Fruit fly (Drosophila melanogaster): ENCODE results near the gene Caf1-180.

The Caf1-180 gene

DNA sequence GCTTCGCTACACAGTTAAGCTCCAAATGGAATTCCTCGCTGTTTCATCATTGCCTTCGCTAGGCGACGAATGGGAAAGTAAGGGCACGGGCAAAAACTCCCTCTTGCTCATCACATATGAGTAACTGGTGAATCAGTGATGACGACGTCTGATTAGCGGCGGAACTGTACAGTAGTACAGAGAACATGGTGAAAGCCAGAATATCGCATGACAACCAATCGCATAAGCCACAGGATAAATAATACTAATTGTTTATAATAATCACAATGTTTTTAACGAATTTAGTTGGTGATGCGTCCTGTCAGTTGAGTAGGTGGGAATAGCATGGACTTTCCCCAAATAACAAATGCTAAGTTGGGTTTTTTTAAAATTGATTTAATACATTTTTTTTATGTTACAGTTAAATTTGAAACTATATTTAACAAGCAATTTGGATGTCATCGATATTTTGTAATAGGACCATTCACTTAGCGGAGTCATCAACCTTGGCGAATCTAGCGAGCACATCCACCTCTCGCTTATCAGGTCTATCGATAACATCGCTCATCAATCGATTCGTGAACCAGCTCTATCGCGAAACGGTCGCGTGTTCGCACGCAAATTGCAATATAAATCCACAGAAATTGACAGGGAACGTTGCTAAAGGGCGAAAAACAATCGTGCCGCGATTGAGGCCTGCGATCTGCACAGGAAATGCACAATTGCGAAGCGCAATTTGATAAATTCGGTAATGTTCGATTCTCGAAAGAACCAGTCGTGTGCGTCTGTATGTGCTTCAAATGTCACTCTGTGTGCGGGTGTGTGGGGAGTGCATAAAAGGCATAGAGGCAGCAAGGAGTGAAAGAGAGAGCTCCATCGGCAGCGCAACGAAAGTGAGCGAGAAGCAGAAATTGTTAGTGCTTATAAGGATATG is 45.8 kb downstream of the Caf1-180 start, which contains the start of the genes CG12112 and Trf4-1:
TSS of gene CG12112 (minus strand) at position 106 of the 913 bp plus-strand sequence.
TSS of gene Trf4-1 (plus strand) at position 236 of the 913 bp plus-strand sequence.
- TF ChIP-seq bab1 (GFP tag; optimal IDR thresholded peaks at IDR 0.05) (peak; percentile 26), ovo (GFP tag; optimal IDR thresholded peaks at IDR 0.05) (no peak), CG7101 (tag; optimal IDR thresholded peaks at IDR 0.05) (peak; percentile 17), Crg-1 (GFP tag; optimal IDR thresholded peaks at IDR 0.05) (peak; percentile 10), CG33017 (tag; optimal IDR thresholded peaks at IDR 0.05) (no peak), CG1620 (GFP tag; optimal IDR thresholded peaks at IDR 0.05) (peak; percentile 72), toe (GFP tag; optimal IDR thresholded peaks at IDR 0.05) (peak; percentile 50), tj (GFP tag; optimal IDR thresholded peaks at IDR 0.05) (no peak), CG5204 (GFP tag; optimal IDR thresholded peaks at IDR 0.05) (peak; percentile 47), Mnt (GFP tag; optimal IDR thresholded peaks at IDR 0.05) (peak; percentile 86), CG12768 (GFP tag; optimal IDR thresholded peaks at IDR 0.05) (no peak), CG14711 (tag; optimal IDR thresholded peaks at IDR 0.05) (peak; percentile 23), kay (GFP tag; ENCODE audit: borderline replicate concordance) (peak; percentile 94)

DNA sequence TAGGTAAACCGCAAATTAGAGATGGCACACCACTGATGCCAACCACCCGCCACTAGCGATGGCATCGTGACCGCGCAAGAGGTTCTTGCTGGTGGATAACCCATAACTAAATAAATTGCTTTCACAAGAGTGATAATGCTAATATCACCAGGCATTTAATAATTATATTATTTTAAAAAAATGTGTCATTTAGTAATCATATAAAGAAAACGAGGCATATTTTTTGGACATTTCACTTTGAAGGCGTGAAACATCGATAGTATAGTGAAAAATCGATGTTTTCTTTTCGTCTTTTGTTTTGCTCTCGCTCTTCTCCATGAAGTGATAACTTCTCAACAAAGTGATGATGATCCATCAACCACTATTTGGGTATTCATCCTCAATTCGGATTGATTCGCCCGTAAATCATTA is 47.3 kb downstream of the Caf1-180 start, which contains the start of gene IntS4:
TSS of gene IntS4 (minus strand) at position 20 of the 411 bp plus-strand sequence.
- TF ChIP-seq CG7045 (GFP tag; optimal IDR thresholded peaks at IDR 0.05): peak; percentile 28
- TF ChIP-seq CG7101 (tag; optimal IDR thresholded peaks at IDR 0.05): peak; percentile 82
- TF ChIP-seq pad (GFP tag; optimal IDR thresholded peaks at IDR 0.05): peak; percentile 68
- TF ChIP-seq cic (GFP tag; optimal IDR thresholded peaks at IDR 0.05): peak; percentile 20
- peak; percentile 74 for TF ChIP-seq ovo (GFP tag; optimal IDR thresholded peaks at IDR 0.05)
- TF ChIP-seq CG33017 (tag; optimal IDR thresholded peaks at IDR 0.05): peak; percentile 37
- TF ChIP-seq CG1620 (GFP tag; optimal IDR thresholded peaks at IDR 0.05): peak; percentile 80
- TF ChIP-seq CG11617 (GFP tag; optimal IDR thresholded peaks at IDR 0.05): peak; percentile 75
- TF ChIP-seq CG5204 (GFP tag; optimal IDR thresholded peaks at IDR 0.05): no peak
- TF ChIP-seq bab1 (GFP tag; optimal IDR thresholded peaks at IDR 0.05): peak; percentile 88
- peak; percentile 6 for TF ChIP-seq Clk (GFP tag; optimal IDR thresholded peaks at IDR 0.05)
- TF ChIP-seq tj (GFP tag; optimal IDR thresholded peaks at IDR 0.05): peak; percentile 59
- TF ChIP-seq CG14711 (tag; optimal IDR thresholded peaks at IDR 0.05): peak; percentile 77
- peak; percentile 90 for TF ChIP-seq Mnt (GFP tag; optimal IDR thresholded peaks at IDR 0.05)
- TF ChIP-seq cnc (optimal IDR thresholded peaks at IDR 0.05): no peak
- TF ChIP-seq toe (GFP tag; optimal IDR thresholded peaks at IDR 0.05): no peak
- peak; percentile 55 for TF ChIP-seq kay (GFP tag; ENCODE audit: borderline replicate concordance)
- TF ChIP-seq CG12768 (GFP tag; optimal IDR thresholded peaks at IDR 0.05): peak; percentile 52
- TF ChIP-seq Hr96 (GFP tag; optimal IDR thresholded peaks at IDR 0.05): no peak
- TF ChIP-seq Crg-1 (GFP tag; optimal IDR thresholded peaks at IDR 0.05): peak; percentile 79

DNA sequence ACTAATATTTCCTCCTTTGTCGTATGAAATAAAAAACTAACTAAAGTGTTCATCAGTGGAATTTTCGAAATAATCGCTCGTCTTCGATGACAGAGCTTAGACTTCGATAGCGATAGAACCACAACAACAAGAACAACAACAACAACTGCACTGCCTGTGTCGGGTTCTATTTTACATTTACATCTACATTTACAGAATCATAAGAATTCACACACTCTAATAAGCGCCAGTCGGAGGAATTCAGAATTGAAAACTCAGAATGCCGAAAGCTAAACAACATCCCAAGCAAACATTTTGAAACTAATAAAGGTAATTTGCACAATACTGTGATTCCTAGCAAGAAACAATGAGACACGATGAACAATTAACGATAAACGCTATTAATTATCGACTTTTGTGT is 51.8 kb downstream of the Caf1-180 start:
- TF ChIP-seq bab1 (GFP tag; optimal IDR thresholded peaks at IDR 0.05): no peak
- TF ChIP-seq Crg-1 (GFP tag; optimal IDR thresholded peaks at IDR 0.05): no peak
- no peak for TF ChIP-seq Hr96 (GFP tag; optimal IDR thresholded peaks at IDR 0.05)
- TF ChIP-seq CG5204 (GFP tag; optimal IDR thresholded peaks at IDR 0.05): no peak
- no peak for TF ChIP-seq CG1620 (GFP tag; optimal IDR thresholded peaks at IDR 0.05)
- no peak for TF ChIP-seq ovo (GFP tag; optimal IDR thresholded peaks at IDR 0.05)
- no peak for TF ChIP-seq CG7101 (tag; optimal IDR thresholded peaks at IDR 0.05)
- TF ChIP-seq CG14711 (tag; optimal IDR thresholded peaks at IDR 0.05): no peak
- TF ChIP-seq Mnt (GFP tag; optimal IDR thresholded peaks at IDR 0.05): no peak
- no peak for TF ChIP-seq CG7045 (GFP tag; optimal IDR thresholded peaks at IDR 0.05)
- TF ChIP-seq Clk (GFP tag; optimal IDR thresholded peaks at IDR 0.05): no peak
- TF ChIP-seq kay (GFP tag; ENCODE audit: borderline replicate concordance): no peak
- TF ChIP-seq CG12768 (GFP tag; optimal IDR thresholded peaks at IDR 0.05): no peak

Data from whole organism, adult.